Fruit fly (Drosophila melanogaster) whole organism, embryonic: ENCODE measurements around the gene h-cup.

ENCODE experiments used
- Atf6 ChIP-seq: fragments of 200-800 bp; sonication (Bioruptor generic); IDR thresholded peaks from 2 replicates; pipeline ENCODE4 v1.3.6; 2022; ENCODE audit warnings: missing biosample characterization, missing genetic modification characterization
- BtbVII ChIP-seq: fragments of 200-800 bp; sonication (Bioruptor generic); optimal IDR thresholded peaks from 3 replicates; lab custom pipeline; 2017; ENCODE audit warnings: missing biosample characterization, mild to moderate bottlenecking, missing genetic modification characterization
- CG1024 ChIP-seq: fragments of 200-800 bp; sonication (Bioruptor generic); IDR thresholded peaks from 2 replicates; pipeline ENCODE4 v1.3.6; 2022; ENCODE audit warnings: missing biosample characterization, missing genetic modification characterization
- CG11093 ChIP-seq: fragments of 200-800 bp; sonication (Bioruptor generic); IDR thresholded peaks from 3 replicates; pipeline ENCODE4 v1.3.6; 2022; ENCODE audit warnings: missing biosample characterization, missing genetic modification characterization
- CG11723 ChIP-seq: fragments of 200-800 bp; sonication (Bioruptor generic); optimal IDR thresholded peaks from 2 replicates; lab custom pipeline; 2017; ENCODE audit warnings: missing biosample characterization, mild to moderate bottlenecking, missing genetic modification characterization
- CG1233 ChIP-seq: fragments of 200-800 bp; sonication (Bioruptor generic); optimal IDR thresholded peaks from 4 replicates; lab custom pipeline; 2018; ENCODE audit warnings: missing biosample characterization, mild to moderate bottlenecking, missing genetic modification characterization
- CG12391 ChIP-seq: fragments of 200-800 bp; sonication (Bioruptor generic); optimal IDR thresholded peaks from 3 replicates; lab custom pipeline; 2018; ENCODE audit warnings: missing biosample characterization, mild to moderate bottlenecking, missing genetic modification characterization, moderate library complexity
- CG12769 ChIP-seq: fragments of 200-800 bp; sonication (Bioruptor generic); optimal IDR thresholded peaks from 2 replicates; lab custom pipeline; 2019; ENCODE audit warnings: missing biosample characterization, mild to moderate bottlenecking, missing genetic modification characterization, moderate library complexity
- CG13894 ChIP-seq: fragments of 200-800 bp; sonication (Bioruptor generic); optimal IDR thresholded peaks from 3 replicates; lab custom pipeline; 2018; ENCODE audit warnings: missing biosample characterization, mild to moderate bottlenecking, missing genetic modification characterization, moderate library complexity
- CG1647 ChIP-seq: fragments of 200-800 bp; sonication (Bioruptor generic); optimal IDR thresholded peaks from 3 replicates; lab custom pipeline; 2016; ENCODE audit warnings: missing biosample characterization, missing genetic modification characterization
- CG16813 ChIP-seq: fragments of 200-800 bp; sonication (Bioruptor generic); IDR thresholded peaks from 3 replicates; pipeline ENCODE4 v1.3.6; 2022; ENCODE audit warnings: missing biosample characterization, missing genetic modification characterization; ENCODE audit not compliant: partially characterized antibody
- CG16863 ChIP-seq: fragments of 200-800 bp; sonication (Bioruptor generic); optimal IDR thresholded peaks from 3 replicates; lab custom pipeline; 2016; ENCODE audit warnings: missing biosample characterization, missing genetic modification characterization
- CG32767 ChIP-seq: fragments of 200-800 bp; sonication (Bioruptor generic); IDR thresholded peaks from 2 replicates; pipeline ENCODE4 v1.3.6; 2022; ENCODE audit warnings: missing biosample characterization, missing genetic modification characterization
- CG32772 ChIP-seq: fragments of 200-800 bp; sonication (Bioruptor generic); IDR thresholded peaks from 2 replicates; pipeline ENCODE4 v1.3.6; 2022; ENCODE audit warnings: missing biosample characterization, missing genetic modification characterization
- CG3281 ChIP-seq: fragments of 200-800 bp; sonication (Bioruptor generic); optimal IDR thresholded peaks from 3 replicates; lab custom pipeline; 2017; ENCODE audit warnings: missing biosample characterization, mild to moderate bottlenecking, missing genetic modification characterization
- CG3407 ChIP-seq: fragments of 200-800 bp; sonication (Bioruptor generic); optimal IDR thresholded peaks from 2 replicates; lab custom pipeline; 2018; ENCODE audit warnings: missing biosample characterization, mild to moderate bottlenecking, missing genetic modification characterization
- CG4282 ChIP-seq: fragments of 200-800 bp; sonication (Bioruptor generic); optimal IDR thresholded peaks from 2 replicates; lab custom pipeline; 2016; ENCODE audit warnings: missing biosample characterization, missing genetic modification characterization
- CG4820 ChIP-seq: fragments of 200-800 bp; sonication (Bioruptor generic); optimal IDR thresholded peaks from 3 replicates; lab custom pipeline; 2016; ENCODE audit warnings: missing biosample characterization, missing genetic modification characterization
- CG6175 ChIP-seq: fragments of 200-800 bp; sonication (Bioruptor generic); IDR thresholded peaks from 3 replicates; pipeline ENCODE4 v1.3.6; 2022; ENCODE audit warnings: missing biosample characterization, missing genetic modification characterization
- CG6683 ChIP-seq: fragments of 200-800 bp; sonication (Bioruptor generic); optimal IDR thresholded peaks from 2 replicates; lab custom pipeline; 2017; ENCODE audit warnings: missing biosample characterization, mild to moderate bottlenecking, missing genetic modification characterization, missing genetic modification reagents
- CG7556 ChIP-seq: fragments of 200-800 bp; sonication (Bioruptor generic); optimal IDR thresholded peaks from 2 replicates; lab custom pipeline; 2017; ENCODE audit warnings: missing biosample characterization, mild to moderate bottlenecking, missing genetic modification characterization
- CG7745 ChIP-seq: fragments of 200-800 bp; sonication (Bioruptor generic); optimal IDR thresholded peaks from 2 replicates; lab custom pipeline; 2018; ENCODE audit warnings: missing biosample characterization, mild to moderate bottlenecking, missing genetic modification characterization, moderate library complexity
- CG8924 ChIP-seq: fragments of 200-800 bp; optimal IDR thresholded peaks from 3 replicates; lab custom pipeline; 2019; ENCODE audit warnings: missing biosample characterization, mild to moderate bottlenecking, missing genetic modification characterization, moderate library complexity
- CG8944 ChIP-seq: fragments of 200-800 bp; sonication (Bioruptor generic); optimal IDR thresholded peaks from 3 replicates; lab custom pipeline; 2016; ENCODE audit warnings: missing biosample characterization, missing genetic modification characterization
- CG9797 ChIP-seq: fragments of 200-800 bp; sonication (Bioruptor generic); optimal IDR thresholded peaks from 3 replicates; lab custom pipeline; 2018; ENCODE audit warnings: missing biosample characterization, mild to moderate bottlenecking, missing genetic modification characterization
- D ChIP-seq, 2 experiments: fragments of 200-800 bp in 1 of 2; fragments of >200 bp in 1 of 2; sonication (Bioruptor generic) in 1 of 2; optimal IDR thresholded peaks; 2 replicates in 1 of 2; 3 replicates in 1 of 2; lab custom pipeline; 2017; ENCODE audit warnings: mild to moderate bottlenecking in 1 of 2, missing biosample characterization in 1 of 2, missing genetic modification characterization in 1 of 2, missing genetic modification reagents in 1 of 2
- Eip74EF ChIP-seq, 2 experiments: fragments of 200-800 bp in 1 of 2; fragments of >200 bp in 1 of 2; sonication (Bioruptor generic) in 1 of 2; optimal IDR thresholded peaks; 2 replicates each; lab custom pipeline; 2017 to 2019; ENCODE audit warnings: missing biosample characterization in 2 of 2, missing genetic modification characterization in 2 of 2, mild to moderate bottlenecking in 1 of 2, moderate library complexity in 1 of 2
- Kr ChIP-seq: fragments of 200-800 bp; sonication (Bioruptor generic); optimal IDR thresholded peaks from 2 replicates; lab custom pipeline; 2017; ENCODE audit warnings: missing biosample characterization, mild to moderate bottlenecking, missing genetic modification characterization
- Nf-YA ChIP-seq: fragments of 200-800 bp; sonication (Bioruptor generic); IDR thresholded peaks from 2 replicates; pipeline ENCODE4 v1.3.6; 2022; ENCODE audit warnings: missing biosample characterization, missing genetic modification characterization
- Opbp ChIP-seq: fragments of 200-800 bp; sonication (Bioruptor generic); IDR thresholded peaks from 3 replicates; pipeline ENCODE4 v1.3.6; 2022; ENCODE audit warnings: missing biosample characterization, missing genetic modification characterization; ENCODE audit not compliant: partially characterized antibody
- Sox100B ChIP-seq: fragments of 200-800 bp; sonication (Bioruptor generic); optimal IDR thresholded peaks from 3 replicates; lab custom pipeline; 2018; ENCODE audit warnings: missing biosample characterization, mild to moderate bottlenecking, missing genetic modification characterization
- Spps ChIP-seq: fragments of 200-800 bp; sonication (Bioruptor generic); optimal IDR thresholded peaks from 2 replicates; lab custom pipeline; 2018; ENCODE audit warnings: missing biosample characterization, mild to moderate bottlenecking, missing genetic modification characterization
- Xrp1 ChIP-seq: fragments of 200-800 bp; sonication (Bioruptor generic); IDR thresholded peaks from 2 replicates; pipeline ENCODE4 v1.3.6; 2022; ENCODE audit warnings: missing biosample characterization, missing genetic modification characterization
- bigmax ChIP-seq: fragments of 200-800 bp; sonication (Bioruptor generic); optimal IDR thresholded peaks from 2 replicates; lab custom pipeline; 2018; ENCODE audit warnings: missing biosample characterization, mild to moderate bottlenecking, missing genetic modification characterization
- br ChIP-seq: fragments of >200 bp; optimal IDR thresholded peaks from 2 replicates; lab custom pipeline; 2017
- cad ChIP-seq: fragments of >200 bp; optimal IDR thresholded peaks from 2 replicates; lab custom pipeline; 2017; ENCODE audit warnings: missing biosample characterization, missing genetic modification characterization
- cg ChIP-seq: fragments of 200-800 bp; sonication (Bioruptor generic); optimal IDR thresholded peaks from 3 replicates; lab custom pipeline; 2019; ENCODE audit warnings: missing biosample characterization, mild to moderate bottlenecking, missing genetic modification characterization, moderate library complexity
- da ChIP-seq: fragments of 200-800 bp; sonication (Bioruptor generic); optimal IDR thresholded peaks from 2 replicates; lab custom pipeline; 2016; ENCODE audit warnings: missing biosample characterization, missing genetic modification characterization
- dmrt99B ChIP-seq: fragments of 200-800 bp; sonication (Bioruptor generic); optimal IDR thresholded peaks from 2 replicates; lab custom pipeline; 2018; ENCODE audit warnings: missing biosample characterization, mild to moderate bottlenecking, missing genetic modification characterization, moderate library complexity
- fd64A ChIP-seq: fragments of 200-800 bp; sonication (Bioruptor generic); optimal IDR thresholded peaks from 3 replicates; lab custom pipeline; 2018; ENCODE audit warnings: missing biosample characterization, mild to moderate bottlenecking, missing genetic modification characterization
- ham ChIP-seq: fragments of 200-800 bp; sonication (Bioruptor generic); IDR thresholded peaks from 2 replicates; pipeline ENCODE4 v1.3.6; 2022; ENCODE audit warnings: missing biosample characterization, missing genetic modification characterization
- jing ChIP-seq: fragments of 200-800 bp; sonication (Bioruptor generic); optimal IDR thresholded peaks from 2 replicates; lab custom pipeline; 2018; ENCODE audit warnings: missing biosample characterization, mild to moderate bottlenecking, missing genetic modification characterization
- lola ChIP-seq, 3 experiments: fragments of >200 bp in 2 of 3; fragments of 200-800 bp in 1 of 3; sonication (Bioruptor generic) in 1 of 3; optimal IDR thresholded peaks; 2 replicates each; lab custom pipeline; 2017 to 2019; ENCODE audit warnings: missing biosample characterization in 3 of 3, missing genetic modification characterization in 3 of 3, mild to moderate bottlenecking in 1 of 3, moderate library complexity in 1 of 3
- nau ChIP-seq: fragments of 200-800 bp; sonication (Bioruptor generic); optimal IDR thresholded peaks from 3 replicates; lab custom pipeline; 2017; ENCODE audit warnings: missing biosample characterization, mild to moderate bottlenecking, missing genetic modification characterization, missing genetic modification reagents
- tll ChIP-seq, 2 experiments: fragments of 200-800 bp in 1 of 2; fragments of >200 bp in 1 of 2; sonication (Bioruptor generic) in 1 of 2; optimal IDR thresholded peaks; 2 replicates each; lab custom pipeline; 2017 to 2019; ENCODE audit warnings: missing biosample characterization in 2 of 2, missing genetic modification characterization in 2 of 2, mild to moderate bottlenecking in 1 of 2, moderate library complexity in 1 of 2
- ttk ChIP-seq: fragments of 200-800 bp; sonication (Bioruptor generic); IDR thresholded peaks from 2 replicates; pipeline ENCODE4 v2.1.2; 2022; ENCODE audit warnings: missing biosample characterization, missing genetic modification characterization
- tx ChIP-seq: fragments of 200-800 bp; sonication (Bioruptor generic); optimal IDR thresholded peaks from 2 replicates; lab custom pipeline; 2016; ENCODE audit warnings: missing biosample characterization, missing genetic modification characterization
- unc-4 ChIP-seq: fragments of 200-800 bp; sonication (Bioruptor generic); IDR thresholded peaks from 2 replicates; pipeline ENCODE4 v1.3.6; 2022; ENCODE audit warnings: missing biosample characterization, missing genetic modification characterization; ENCODE audit not compliant: partially characterized antibody
- unpg ChIP-seq: fragments of 200-800 bp; sonication (Bioruptor generic); optimal IDR thresholded peaks from 3 replicates; lab custom pipeline; 2018; ENCODE audit warnings: missing biosample characterization, mild to moderate bottlenecking, missing genetic modification characterization, moderate library complexity
- zf30C ChIP-seq: fragments of 200-800 bp; sonication (Bioruptor generic); optimal IDR thresholded peaks from 3 replicates; lab custom pipeline; 2018; ENCODE audit warnings: missing biosample characterization, mild to moderate bottlenecking, missing genetic modification characterization

h-cup gene

dm6 chr3R:15332994-15333393 lies 49.8 kb downstream of the h-cup start, which contains the start of the genes Fkbp39 and Cyfip (continued):
- TF ChIP-seq nau (GFP tag; lab: Kevin White, UChicago) (no peak), CG7556 (GFP tag; lab: Kevin White, UChicago) (peak; percentile 7), Atf6 (GFP tag; lab: Robert Waterston, UW) (peak; percentile 34; the same call in 1 of the 2 replicates), CG4820 (GFP tag; lab: Kevin White, UChicago) (no peak), CG1233 (GFP tag; lab: Kevin White, UChicago) (no peak), Kr (GFP tag; lab: Kevin White, UChicago) (no peak), CG6683 (no peak), unpg (GFP tag; lab: Kevin White, UChicago) (no peak), D (optimal IDR thresholded peaks at IDR 0.05; lab: Kevin White, UChicago) (peak; percentile 57), D (GFP tag; optimal IDR thresholded peaks at IDR 0.05; lab: Kevin White, UChicago) (no peak), CG6175 (GFP tag; lab: Robert Waterston, UW) (no peak), CG8944 (GFP tag; lab: Kevin White, UChicago) (peak; percentile 38), fd64A (no peak), ham (GFP tag; lab: Robert Waterston, UW) (no peak), jing (GFP tag; lab: Kevin White, UChicago) (no peak), CG7745 (tag; lab: Kevin White, UChicago) (no peak), Xrp1 (GFP tag; lab: Robert Waterston, UW) (0 out of 2 replicates have a peak, but pooled peaks have one; percentile 27), CG11093 (GFP tag; lab: Robert Waterston, UW) (no peak), BtbVII (GFP tag; lab: Kevin White, UChicago) (no peak), CG16813 (GFP tag; lab: Robert Waterston, UW) (peak; percentile 74), bigmax (GFP tag; lab: Kevin White, UChicago) (peak; percentile 26), br (lab: Kevin White, UChicago) (no peak), lola (GFP tag; optimal IDR thresholded peaks at IDR 0.05; lab: Kevin White, UChicago) (no peak), CG32772 (GFP tag; lab: Robert Waterston, UW) (peak; percentile 78), Opbp (peak; percentile 83), cg (GFP tag; lab: Kevin White, UChicago) (peak; percentile 47), CG32767 (GFP tag; lab: Robert Waterston, UW) (peak; percentile 31; the same call in 1 of the 2 replicates), CG9797 (GFP tag; lab: Kevin White, UChicago) (peak; percentile 87), cad (GFP tag; lab: Kevin White, UChicago) (no peak), CG12769 (tag; lab: Kevin White, UChicago) (no peak), CG4282 (GFP tag; lab: Kevin White, UChicago) (peak; percentile 35), CG8924 (tag; lab: Kevin White, UChicago) (peak; percentile 40), tx (GFP tag; lab: Kevin White, UChicago) (peak; percentile 59), da (GFP tag; lab: Kevin White, UChicago) (peak; percentile 51), CG3407 (no peak), CG3281 (GFP tag; lab: Kevin White, UChicago) (no peak), CG11723 (no peak), CG1024 (GFP tag; lab: Robert Waterston, UW) (no peak), Spps (tag; lab: Kevin White, UChicago) (no peak), CG1647 (peak; percentile 29), Nf-YA (GFP tag; lab: Robert Waterston, UW) (no peak), CG16863 (GFP tag; lab: Kevin White, UChicago) (peak; percentile 9), ttk (GFP tag; lab: Robert Waterston, UW) (no peak), tll (GFP tag; optimal IDR thresholded peaks at IDR 0.05; lab: Kevin White, UChicago) (peak in 1 of 2 experiments; percentile 11), Eip74EF (GFP tag; optimal IDR thresholded peaks at IDR 0.05; lab: Kevin White, UChicago) (no peak), CG13894 (tag; lab: Kevin White, UChicago) (no peak), CG12391 (tag; lab: Kevin White, UChicago) (peak; percentile 64), dmrt99B (tag; lab: Kevin White, UChicago) (no peak), unc-4 (GFP tag; lab: Robert Waterston, UW) (peak; percentile 77), zf30C (peak; percentile 27), Sox100B (GFP tag; lab: Kevin White, UChicago) (no peak)
